Worm (Caenorhabditis elegans) whole organism, late embryonic: ENCODE measurements around the gene tbc-1.

ENCODE experiments used
- ahr-1 ChIP-seq: sonication (generic microtip); optimal IDR thresholded peaks from 2 replicates; lab custom pipeline; 2016; ENCODE audit warnings: missing genetic modification characterization, missing compliant biosample characterization
- ama-1 ChIP-seq: fragments of 150-350 bp; optimal IDR thresholded peaks from 2 replicates; lab custom pipeline; 2014
- dve-1 ChIP-seq: sonication (generic microtip); optimal IDR thresholded peaks from 2 replicates; lab custom pipeline; 2017; ENCODE audit warnings: antibody characterized with exemption, mild to moderate bottlenecking, missing genetic modification characterization, missing compliant biosample characterization
- fkh-10 ChIP-seq: fragments of 150-350 bp; optimal IDR thresholded peaks from 2 replicates; lab custom pipeline; 2014; ENCODE audit warnings: missing biosample characterization, missing genetic modification reagents, missing genetic modification characterization
- hlh-30 ChIP-seq: sonication (generic microtip); optimal IDR thresholded peaks from 2 replicates; lab custom pipeline; 2017; ENCODE audit warnings: antibody characterized with exemption, missing genetic modification characterization, missing compliant biosample characterization; ENCODE audit not compliant: insufficient read depth
- lin-11 ChIP-seq: fragments of 200-800 bp; sonication (Bioruptor generic); optimal IDR thresholded peaks from 2 replicates; lab custom pipeline; 2018; ENCODE audit warnings: mild to moderate bottlenecking, missing genetic modification characterization, missing compliant biosample characterization
- nfya-1 ChIP-seq: sonication (generic microtip); optimal IDR thresholded peaks from 2 replicates; lab custom pipeline; 2017; ENCODE audit warnings: missing genetic modification characterization, mild to moderate bottlenecking, missing compliant biosample characterization, antibody characterized with exemption, moderate library complexity
- npax-4 ChIP-seq: sonication (generic microtip); optimal IDR thresholded peaks from 2 replicates; lab custom pipeline; 2016; ENCODE audit warnings: missing genetic modification characterization, missing compliant biosample characterization
- pqm-1 ChIP-seq: sonication (generic microtip); optimal IDR thresholded peaks from 2 replicates; lab custom pipeline; 2016; ENCODE audit warnings: missing genetic modification characterization, missing compliant biosample characterization
- sox-4 ChIP-seq: sonication (generic microtip); optimal IDR thresholded peaks from 2 replicates; lab custom pipeline; 2017; ENCODE audit warnings: mild to moderate bottlenecking, missing genetic modification characterization, inconsistent platforms, missing compliant biosample characterization
- unc-3 ChIP-seq, 2 experiments: fragments of 200-800 bp in 1 of 2; sonication (Bioruptor generic) in 1 of 2; sonication (generic microtip) in 1 of 2; conservative IDR thresholded peaks in 1 of 2; optimal IDR thresholded peaks in 1 of 2; 2 replicates each; pipeline versions ENCODE4 v1.3.6 to Lab custom; 2016 to 2022; ENCODE audit warnings: missing compliant biosample characterization in 2 of 2, missing genetic modification characterization in 2 of 2, missing genetic modification reagents in 1 of 2
- unc-55 ChIP-seq: sonication (generic microtip); optimal IDR thresholded peaks from 2 replicates; lab custom pipeline; 2017; ENCODE audit warnings: missing biosample characterization, missing genetic modification reagents, missing genetic modification characterization
- unc-86 ChIP-seq: sonication (generic microtip); optimal IDR thresholded peaks from 2 replicates; lab custom pipeline; 2016; ENCODE audit warnings: missing genetic modification characterization, missing compliant biosample characterization

ce11 chrX:14978756-14979155, 8.2 kb downstream of the tbc-1 start:
- TF ChIP-seq nfya-1 (tag; lab: Kevin White, UChicago) (peak; percentile 3), fkh-10 (no peak), dve-1 (tag; lab: Kevin White, UChicago) (no peak), ama-1 (no peak), ahr-1 (tag; lab: Kevin White, UChicago) (no peak), unc-3 (GFP tag; conservative IDR thresholded peaks at IDR 0.05; lab: Robert Waterston, UW) (no peak), unc-3 (tag; optimal IDR thresholded peaks at IDR 0.05; lab: Kevin White, UChicago) (no peak), hlh-30 (no peak), sox-4 (tag; lab: Kevin White, UChicago) (no peak), pqm-1 (tag; lab: Kevin White, UChicago) (no peak), unc-55 (GFP tag; lab: Kevin White, UChicago) (no peak), lin-11 (tag; lab: Kevin White, UChicago) (no peak), unc-86 (tag; lab: Kevin White, UChicago) (no peak), npax-4 (tag; lab: Kevin White, UChicago) (no peak)
